Worm (Caenorhabditis elegans): ENCODE data around the gene snx-14.

Gene snx-14

ce11 chrII:13505386-13505785 lies 25.6 kb downstream of the snx-14 start:
- TF ChIP-seq fkh-3 (tag; optimal IDR thresholded peaks at IDR 0.05) (no peak), tbp1 (GFP tag; optimal IDR thresholded peaks at IDR 0.05) (no peak), die-1 (tag; optimal IDR thresholded peaks at IDR 0.05) (no peak), aptf-2 (GFP tag; conservative IDR thresholded peaks at IDR 0.05) (no peak), snpc-4 (GFP tag; optimal IDR thresholded peaks at IDR 0.05) (no peak), snpc-4 (tag; optimal IDR thresholded peaks at IDR 0.05) (no peak)

ce11 chrII:13503653-13504052 lies 27.4 kb downstream of the snx-14 start, which contains the start of gene F54F11.1:
Gene F54F11.1, plus strand, starts transcription at chrII:13503953.
- TF ChIP-seq B0261.1 (tag; optimal IDR thresholded peaks at IDR 0.05) = no peak
- TF ChIP-seq gei-17 (GFP tag; optimal IDR thresholded peaks at IDR 0.05) = no peak
- TF ChIP-seq tbx-9 (tag; optimal IDR thresholded peaks at IDR 0.05; ENCODE audit: borderline replicate concordance) = no peak
- TF ChIP-seq ceh-27 (GFP tag; optimal IDR thresholded peaks at IDR 0.05) = no peak

ce11 chrII:13501575-13501974 lies 29.4 kb downstream of the snx-14 start, which contains the start of gene F45H10.5:
Gene F45H10.5, plus strand, starts transcription at chrII:13501875.
- TF ChIP-seq madf-10 (tag; optimal IDR thresholded peaks at IDR 0.05) (no peak), nhr-27 (tag; optimal IDR thresholded peaks at IDR 0.05) (no peak), ztf-22 (GFP tag; optimal IDR thresholded peaks at IDR 0.05) (no peak), ztf-26 (tag; optimal IDR thresholded peaks at IDR 0.05) (no peak), mxl-1 (tag; optimal IDR thresholded peaks at IDR 0.05) (no peak), attf-6 (GFP tag; IDR thresholded peaks at IDR 0.05) (no peak), sea-2 (GFP tag; IDR thresholded peaks at IDR 0.05) (no peak), dpl-1 (GFP tag; optimal IDR thresholded peaks at IDR 0.05) (no peak), ccch-3 (GFP tag; optimal IDR thresholded peaks at IDR 0.05) (no peak), lir-1 (GFP tag; conservative IDR thresholded peaks at IDR 0.05) (no peak), K12H6.12 (tag; optimal IDR thresholded peaks at IDR 0.05) (no peak), let-607 (tag; optimal IDR thresholded peaks at IDR 0.05) (no peak), hlh-12 (tag; optimal IDR thresholded peaks at IDR 0.05) (no peak), zim-3 (tag; optimal IDR thresholded peaks at IDR 0.05) (no peak), ZK185.1 (tag; optimal IDR thresholded peaks at IDR 0.05; ENCODE audit: poor library complexity, severe bottlenecking) (no peak), rec-8 (tag; optimal IDR thresholded peaks at IDR 0.05) (no peak)

- TF ChIP-seq C06A6.2 (GFP tag; conservative IDR thresholded peaks at IDR 0.05) (no peak), hmg-1.2 (GFP tag; IDR thresholded peaks at IDR 0.05) (no peak), efl-1 (GFP tag; optimal IDR thresholded peaks at IDR 0.05) (no peak), attf-6 (GFP tag; IDR thresholded peaks at IDR 0.05) (no peak), egl-18 (GFP tag; IDR thresholded peaks at IDR 0.05) (no peak), ZK185.1 (tag; optimal IDR thresholded peaks at IDR 0.05; ENCODE audit: poor library complexity, severe bottlenecking) (no peak), K11D2.4 (GFP tag; IDR thresholded peaks at IDR 0.05) (no peak), F33H1.4 (GFP tag; IDR thresholded peaks at IDR 0.05) (no peak), dox-1 (GFP tag; IDR thresholded peaks at IDR 0.05) (no peak), ccch-3 (GFP tag; optimal IDR thresholded peaks at IDR 0.05) (no peak), nfya-2 (GFP tag; IDR thresholded peaks at IDR 0.05) (no peak), mes-4 (tag; optimal IDR thresholded peaks at IDR 0.05) (no peak), bed-1 (GFP tag; IDR thresholded peaks at IDR 0.05) (no peak), snpc-1.3 (tag; optimal IDR thresholded peaks at IDR 0.05; ENCODE audit: insufficient read depth) (no peak), K12H6.12 (tag; optimal IDR thresholded peaks at IDR 0.05) (no peak), B0261.1 (tag; optimal IDR thresholded peaks at IDR 0.05) (no peak), let-526 (GFP tag; IDR thresholded peaks at IDR 0.05) (no peak), xnd-1 (tag; optimal IDR thresholded peaks at IDR 0.05) (no peak)
Observed at ce11 chrII:13500582-13500981, 30.4 kb downstream of the snx-14 start.
